Worm (Caenorhabditis elegans) whole organism, late embryonic: Measurements from ENCODE around the gene irld-52.

Source experiments
- C08G9.2 ChIP-seq: sonication (generic microtip); optimal IDR thresholded peaks from 2 replicates; lab custom pipeline; 2016; ENCODE audit warnings: mild to moderate bottlenecking, missing genetic modification characterization, moderate library complexity, missing compliant biosample characterization
- C38D4.7 ChIP-seq: fragments of 200-800 bp; sonication (Bioruptor generic); optimal IDR thresholded peaks from 2 replicates; lab custom pipeline; 2018; ENCODE audit warnings: mild to moderate bottlenecking, missing genetic modification characterization, moderate library complexity, missing compliant biosample characterization
- F13H6.1 ChIP-seq: sonication (generic microtip); optimal IDR thresholded peaks from 2 replicates; lab custom pipeline; 2016; ENCODE audit warnings: missing genetic modification characterization, missing compliant biosample characterization
- T23F11.4 ChIP-seq: fragments of 200-800 bp; sonication (Bioruptor generic); optimal IDR thresholded peaks from 2 replicates; lab custom pipeline; 2018; ENCODE audit warnings: mild to moderate bottlenecking, missing genetic modification characterization, missing compliant biosample characterization
- ahr-1 ChIP-seq: sonication (generic microtip); optimal IDR thresholded peaks from 2 replicates; lab custom pipeline; 2016; ENCODE audit warnings: missing genetic modification characterization, missing compliant biosample characterization
- ceh-18 ChIP-seq: sonication (generic microtip); optimal IDR thresholded peaks from 2 replicates; lab custom pipeline; 2016; ENCODE audit warnings: missing genetic modification characterization, missing compliant biosample characterization
- ceh-22 ChIP-seq: sonication (generic microtip); optimal IDR thresholded peaks from 2 replicates; lab custom pipeline; 2017; ENCODE audit warnings: missing biosample characterization, missing genetic modification characterization
- ceh-24 ChIP-seq: sonication (generic microtip); optimal IDR thresholded peaks from 2 replicates; lab custom pipeline; 2016; ENCODE audit warnings: mild to moderate bottlenecking, missing genetic modification characterization, missing compliant biosample characterization
- ceh-31 ChIP-seq: sonication (generic microtip); optimal IDR thresholded peaks from 2 replicates; lab custom pipeline; 2016; ENCODE audit warnings: missing genetic modification characterization, missing compliant biosample characterization
- ceh-34 ChIP-seq: sonication (generic microtip); optimal IDR thresholded peaks from 2 replicates; lab custom pipeline; 2016; ENCODE audit warnings: mild to moderate bottlenecking, missing genetic modification characterization, missing compliant biosample characterization
- ceh-45 ChIP-seq: fragments of 200-800 bp; sonication (Bioruptor generic); IDR thresholded peaks from 2 replicates; pipeline ENCODE4 v1.3.6; 2022; ENCODE audit warnings: missing genetic modification reagents, missing genetic modification characterization, missing compliant biosample characterization
- ceh-48 ChIP-seq: sonication (generic microtip); optimal IDR thresholded peaks from 2 replicates; lab custom pipeline; 2016; ENCODE audit warnings: missing genetic modification characterization, inconsistent platforms, missing compliant biosample characterization
- ceh-6 ChIP-seq: fragments of 200-800 bp; sonication (Bioruptor generic); optimal IDR thresholded peaks from 2 replicates; lab custom pipeline; 2018; ENCODE audit warnings: mild to moderate bottlenecking, missing genetic modification characterization, missing compliant biosample characterization
- ceh-9 ChIP-seq: sonication (generic microtip); optimal IDR thresholded peaks from 2 replicates; lab custom pipeline; 2016; ENCODE audit warnings: mild to moderate bottlenecking, missing genetic modification characterization, inconsistent platforms, missing compliant biosample characterization
- che-1 ChIP-seq: sonication (generic microtip); optimal IDR thresholded peaks from 2 replicates; lab custom pipeline; 2016; ENCODE audit warnings: mild to moderate bottlenecking, missing genetic modification characterization, missing compliant biosample characterization
- dmd-4 ChIP-seq: sonication (generic microtip); optimal IDR thresholded peaks from 2 replicates; lab custom pipeline; 2016; ENCODE audit warnings: borderline replicate concordance, missing genetic modification characterization, missing compliant biosample characterization
- dve-1 ChIP-seq: sonication (generic microtip); optimal IDR thresholded peaks from 2 replicates; lab custom pipeline; 2017; ENCODE audit warnings: antibody characterized with exemption, mild to moderate bottlenecking, missing genetic modification characterization, missing compliant biosample characterization
- eyg-1 ChIP-seq: sonication (generic microtip); optimal IDR thresholded peaks from 2 replicates; lab custom pipeline; 2016; ENCODE audit warnings: missing genotype, missing genetic modification characterization, missing compliant biosample characterization
- fax-1 ChIP-seq: sonication (generic microtip); optimal IDR thresholded peaks from 2 replicates; lab custom pipeline; 2016; ENCODE audit warnings: missing genotype, missing genetic modification characterization, missing compliant biosample characterization
- fkh-6 ChIP-seq: sonication (generic microtip); optimal IDR thresholded peaks from 2 replicates; lab custom pipeline; 2016; ENCODE audit warnings: missing genetic modification characterization, missing compliant biosample characterization
- hlh-13 ChIP-seq: fragments of 200-800 bp; sonication (Bioruptor generic); optimal IDR thresholded peaks from 2 replicates; lab custom pipeline; 2018; ENCODE audit warnings: mild to moderate bottlenecking, missing genetic modification characterization, missing compliant biosample characterization
- hlh-30 ChIP-seq: sonication (generic microtip); optimal IDR thresholded peaks from 2 replicates; lab custom pipeline; 2017; ENCODE audit warnings: antibody characterized with exemption, missing genetic modification characterization, missing compliant biosample characterization; ENCODE audit not compliant: insufficient read depth
- lin-11 ChIP-seq: fragments of 200-800 bp; sonication (Bioruptor generic); optimal IDR thresholded peaks from 2 replicates; lab custom pipeline; 2018; ENCODE audit warnings: mild to moderate bottlenecking, missing genetic modification characterization, missing compliant biosample characterization
- madf-2 ChIP-seq: sonication (generic microtip); optimal IDR thresholded peaks from 2 replicates; lab custom pipeline; 2017; ENCODE audit warnings: missing genetic modification characterization, missing compliant biosample characterization
- nhr-11 ChIP-seq: fragments of 150-350 bp; optimal IDR thresholded peaks from 2 replicates; lab custom pipeline; 2014; ENCODE audit warnings: missing biosample characterization, missing genetic modification characterization
- pat-9 ChIP-seq: fragments of 200-800 bp; sonication (Bioruptor generic); optimal IDR thresholded peaks from 2 replicates; lab custom pipeline; 2018; ENCODE audit warnings: mild to moderate bottlenecking, missing genetic modification characterization, moderate library complexity, missing compliant biosample characterization
- pha-2 ChIP-seq: sonication (generic microtip); optimal IDR thresholded peaks from 2 replicates; lab custom pipeline; 2017; ENCODE audit warnings: mild to moderate bottlenecking, missing genetic modification characterization, missing compliant biosample characterization
- pros-1 ChIP-seq: fragments of 150-350 bp; optimal IDR thresholded peaks from 2 replicates; lab custom pipeline; 2014; ENCODE audit warnings: missing biosample characterization, missing genetic modification reagents, missing genetic modification characterization
- ref-2 ChIP-seq: sonication (generic microtip); optimal IDR thresholded peaks from 2 replicates; lab custom pipeline; 2016; ENCODE audit warnings: missing genetic modification characterization, missing compliant biosample characterization
- sox-2 ChIP-seq: fragments of 200-800 bp; sonication (Bioruptor generic); IDR thresholded peaks from 2 replicates; pipeline ENCODE4 v1.3.6; 2022; ENCODE audit warnings: missing genetic modification reagents, missing genetic modification characterization, missing compliant biosample characterization
- sox-4 ChIP-seq: sonication (generic microtip); optimal IDR thresholded peaks from 2 replicates; lab custom pipeline; 2017; ENCODE audit warnings: mild to moderate bottlenecking, missing genetic modification characterization, inconsistent platforms, missing compliant biosample characterization
- tbx-2 ChIP-seq: sonication (generic microtip); optimal IDR thresholded peaks from 2 replicates; lab custom pipeline; 2016; ENCODE audit warnings: missing genetic modification characterization, missing compliant biosample characterization
- unc-42 ChIP-seq: sonication (generic microtip); optimal IDR thresholded peaks from 2 replicates; lab custom pipeline; 2016; ENCODE audit warnings: missing genotype, missing genetic modification characterization, missing compliant biosample characterization
- unc-55 ChIP-seq: sonication (generic microtip); optimal IDR thresholded peaks from 2 replicates; lab custom pipeline; 2017; ENCODE audit warnings: missing biosample characterization, missing genetic modification reagents, missing genetic modification characterization
- zip-5 ChIP-seq: sonication (generic microtip); optimal IDR thresholded peaks from 2 replicates; lab custom pipeline; 2016; ENCODE audit warnings: missing genetic modification characterization, missing compliant biosample characterization

Gene irld-52

ce11 chrV:15819983-15820382 lies 40.5 kb downstream of the irld-52 start, which contains the start of gene srbc-48:
TSS of gene srbc-48 (plus strand) at chrV:15820283.
- TF ChIP-seq C38D4.7: no peak
- TF ChIP-seq ceh-22 (tag; lab: Kevin White, UChicago): no peak
- no peak for TF ChIP-seq dve-1
- TF ChIP-seq che-1 (tag; lab: Kevin White, UChicago): no peak
- TF ChIP-seq pha-2: no peak
- no peak for TF ChIP-seq ceh-6 (GFP tag; lab: Kevin White, UChicago)
- no peak for TF ChIP-seq pros-1 (tag; lab: Kevin White, UChicago)
- TF ChIP-seq ceh-45 (GFP tag; lab: Robert Waterston, UW): no peak
- TF ChIP-seq F13H6.1 (tag; lab: Kevin White, UChicago): no peak
- TF ChIP-seq dmd-4 (tag; lab: Kevin White, UChicago): no peak
- TF ChIP-seq ceh-9 (tag; lab: Kevin White, UChicago): no peak

- TF ChIP-seq ref-2 (tag; lab: Kevin White, UChicago) (no peak), lin-11 (tag; lab: Kevin White, UChicago) (no peak), ceh-24 (tag; lab: Kevin White, UChicago) (no peak), sox-4 (tag; lab: Kevin White, UChicago) (no peak), T23F11.4 (no peak), unc-42 (tag; lab: Kevin White, UChicago) (no peak), ceh-34 (no peak), nhr-11 (no peak), hlh-13 (GFP tag; lab: Kevin White, UChicago) (no peak)
Measured at ce11 chrV:15821398-15821797, 41.9 kb downstream of the irld-52 start, which contains the start of gene srbc-49. TSS of gene srbc-49 (plus strand) at chrV:15821698.

ce11 chrV:15824866-15825265 lies 45.4 kb downstream of the irld-52 start, which contains the start of gene srbc-50:
TSS of gene srbc-50 (minus strand) at chrV:15824966.
- TF ChIP-seq hlh-30 (tag; lab: Kevin White, UChicago): no peak
- TF ChIP-seq, all 69 proteins: peak for 0

ce11 chrV:15826110-15826509 lies 46.6 kb downstream of the irld-52 start, which contains the start of gene srbc-51:
TSS of gene srbc-51 (plus strand) at chrV:15826410.
- no peak for TF ChIP-seq nhr-11
- TF ChIP-seq ceh-48 (tag; lab: Kevin White, UChicago): no peak
- no peak for TF ChIP-seq tbx-2
- TF ChIP-seq ahr-1 (tag; lab: Kevin White, UChicago): no peak
- TF ChIP-seq eyg-1: no peak
- TF ChIP-seq T23F11.4: no peak
- TF ChIP-seq unc-55 (GFP tag; lab: Kevin White, UChicago): no peak

- TF ChIP-seq T23F11.4 (no peak), sox-4 (tag; lab: Kevin White, UChicago) (no peak), unc-55 (GFP tag; lab: Kevin White, UChicago) (no peak), ceh-31 (tag; lab: Kevin White, UChicago) (no peak), madf-2 (no peak), fkh-6 (tag; lab: Kevin White, UChicago) (no peak), C38D4.7 (no peak), fax-1 (tag; lab: Kevin White, UChicago) (no peak), ceh-18 (tag; lab: Kevin White, UChicago) (no peak), ahr-1 (tag; lab: Kevin White, UChicago) (no peak), pat-9 (tag; lab: Kevin White, UChicago) (no peak), lin-11 (tag; lab: Kevin White, UChicago) (no peak), sox-2 (GFP tag; lab: Robert Waterston, UW) (no peak), dve-1 (no peak), zip-5 (no peak), pros-1 (tag; lab: Kevin White, UChicago) (no peak), C08G9.2 (tag; lab: Kevin White, UChicago) (no peak), ceh-24 (tag; lab: Kevin White, UChicago) (no peak)
Measured at ce11 chrV:15829907-15830306, 50.4 kb downstream of the irld-52 start, which contains the start of gene srbc-55. TSS of gene srbc-55 (minus strand) at chrV:15830007.
